Worm (Caenorhabditis elegans) whole organism, late embryonic: ENCODE measurements around the gene pigg-1.
A peak's percentile ranks its signal among the peaks of the same experiment; 100 is the strongest.

Experiments
- C38D4.7 ChIP-seq: fragments of 200-800 bp; sonication (Bioruptor generic); optimal IDR thresholded peaks from 2 replicates; lab custom pipeline; 2018; ENCODE audit warnings: mild to moderate bottlenecking, missing genetic modification characterization, moderate library complexity, missing compliant biosample characterization
- F13H6.1 ChIP-seq: sonication (generic microtip); optimal IDR thresholded peaks from 2 replicates; lab custom pipeline; 2016; ENCODE audit warnings: missing genetic modification characterization, missing compliant biosample characterization
- K02D7.2 ChIP-seq: sonication (generic microtip); optimal IDR thresholded peaks from 2 replicates; lab custom pipeline; 2017; ENCODE audit warnings: mild to moderate bottlenecking, missing genetic modification characterization, missing compliant biosample characterization
- K09A11.1 ChIP-seq: sonication (generic microtip); optimal IDR thresholded peaks from 2 replicates; lab custom pipeline; 2017; ENCODE audit warnings: antibody characterized with exemption, mild to moderate bottlenecking, missing genetic modification characterization, missing compliant biosample characterization; ENCODE audit not compliant: insufficient read depth
- T23F11.4 ChIP-seq: fragments of 200-800 bp; sonication (Bioruptor generic); optimal IDR thresholded peaks from 2 replicates; lab custom pipeline; 2018; ENCODE audit warnings: mild to moderate bottlenecking, missing genetic modification characterization, missing compliant biosample characterization
- ceh-18 ChIP-seq: sonication (generic microtip); optimal IDR thresholded peaks from 2 replicates; lab custom pipeline; 2016; ENCODE audit warnings: missing genetic modification characterization, missing compliant biosample characterization
- ceh-22 ChIP-seq: sonication (generic microtip); optimal IDR thresholded peaks from 2 replicates; lab custom pipeline; 2017; ENCODE audit warnings: missing biosample characterization, missing genetic modification characterization
- ceh-30 ChIP-seq: fragments of 150-350 bp; optimal IDR thresholded peaks from 2 replicates; lab custom pipeline; 2014; ENCODE audit warnings: missing biosample characterization, missing genetic modification characterization
- ceh-45 ChIP-seq: fragments of 200-800 bp; sonication (Bioruptor generic); IDR thresholded peaks from 2 replicates; pipeline ENCODE4 v1.3.6; 2022; ENCODE audit warnings: missing genetic modification reagents, missing genetic modification characterization, missing compliant biosample characterization
- ceh-9 ChIP-seq: sonication (generic microtip); optimal IDR thresholded peaks from 2 replicates; lab custom pipeline; 2016; ENCODE audit warnings: mild to moderate bottlenecking, missing genetic modification characterization, inconsistent platforms, missing compliant biosample characterization
- elt-4 ChIP-seq: sonication (generic microtip); optimal IDR thresholded peaks from 2 replicates; lab custom pipeline; 2016; ENCODE audit warnings: missing genetic modification characterization, missing compliant biosample characterization
- ets-4 ChIP-seq: sonication (generic microtip); optimal IDR thresholded peaks from 2 replicates; lab custom pipeline; 2016; ENCODE audit warnings: missing genetic modification characterization, missing compliant biosample characterization
- eyg-1 ChIP-seq: sonication (generic microtip); optimal IDR thresholded peaks from 2 replicates; lab custom pipeline; 2016; ENCODE audit warnings: missing genotype, missing genetic modification characterization, missing compliant biosample characterization
- fkh-10 ChIP-seq: fragments of 150-350 bp; optimal IDR thresholded peaks from 2 replicates; lab custom pipeline; 2014; ENCODE audit warnings: missing biosample characterization, missing genetic modification reagents, missing genetic modification characterization
- fkh-6 ChIP-seq: sonication (generic microtip); optimal IDR thresholded peaks from 2 replicates; lab custom pipeline; 2016; ENCODE audit warnings: missing genetic modification characterization, missing compliant biosample characterization
- hlh-13 ChIP-seq: fragments of 200-800 bp; sonication (Bioruptor generic); optimal IDR thresholded peaks from 2 replicates; lab custom pipeline; 2018; ENCODE audit warnings: mild to moderate bottlenecking, missing genetic modification characterization, missing compliant biosample characterization
- hlh-30 ChIP-seq: sonication (generic microtip); optimal IDR thresholded peaks from 2 replicates; lab custom pipeline; 2017; ENCODE audit warnings: antibody characterized with exemption, missing genetic modification characterization, missing compliant biosample characterization; ENCODE audit not compliant: insufficient read depth
- hlh-8 ChIP-seq: sonication (generic microtip); optimal IDR thresholded peaks from 2 replicates; lab custom pipeline; 2016; ENCODE audit warnings: missing genotype, missing genetic modification characterization, missing compliant biosample characterization
- mec-3 ChIP-seq: sonication (generic microtip); optimal IDR thresholded peaks from 2 replicates; lab custom pipeline; 2016; ENCODE audit warnings: borderline replicate concordance, missing genetic modification characterization, missing compliant biosample characterization
- odd-2 ChIP-seq: sonication (generic microtip); optimal IDR thresholded peaks from 2 replicates; lab custom pipeline; 2017; ENCODE audit warnings: antibody characterized with exemption, mild to moderate bottlenecking, missing genetic modification characterization, missing compliant biosample characterization
- pax-1 ChIP-seq: fragments of 150-350 bp; optimal IDR thresholded peaks from 2 replicates; lab custom pipeline; 2014; ENCODE audit warnings: missing biosample characterization, missing genetic modification characterization
- pros-1 ChIP-seq: fragments of 150-350 bp; optimal IDR thresholded peaks from 2 replicates; lab custom pipeline; 2014; ENCODE audit warnings: missing biosample characterization, missing genetic modification reagents, missing genetic modification characterization
- sdc-2 ChIP-seq: sonication (generic microtip); optimal IDR thresholded peaks from 2 replicates; lab custom pipeline; 2016; ENCODE audit warnings: missing genotype, missing genetic modification characterization, missing compliant biosample characterization
- sox-2 ChIP-seq: fragments of 200-800 bp; sonication (Bioruptor generic); IDR thresholded peaks from 2 replicates; pipeline ENCODE4 v1.3.6; 2022; ENCODE audit warnings: missing genetic modification reagents, missing genetic modification characterization, missing compliant biosample characterization
- sox-4 ChIP-seq: sonication (generic microtip); optimal IDR thresholded peaks from 2 replicates; lab custom pipeline; 2017; ENCODE audit warnings: mild to moderate bottlenecking, missing genetic modification characterization, inconsistent platforms, missing compliant biosample characterization
- syd-9 ChIP-seq: sonication (generic microtip); optimal IDR thresholded peaks from 2 replicates; lab custom pipeline; 2016; ENCODE audit warnings: mild to moderate bottlenecking, missing genetic modification characterization, moderate library complexity, missing compliant biosample characterization
- tbx-2 ChIP-seq: sonication (generic microtip); optimal IDR thresholded peaks from 2 replicates; lab custom pipeline; 2016; ENCODE audit warnings: missing genetic modification characterization, missing compliant biosample characterization
- ttx-3 ChIP-seq: sonication (generic microtip); optimal IDR thresholded peaks from 2 replicates; lab custom pipeline; 2016; ENCODE audit warnings: missing genetic modification reagents, missing genetic modification characterization, missing compliant biosample characterization
- unc-3 ChIP-seq, 2 experiments: fragments of 200-800 bp in 1 of 2; sonication (Bioruptor generic) in 1 of 2; sonication (generic microtip) in 1 of 2; conservative IDR thresholded peaks in 1 of 2; optimal IDR thresholded peaks in 1 of 2; 2 replicates each; pipeline versions ENCODE4 v1.3.6 to Lab custom; 2016 to 2022; ENCODE audit warnings: missing compliant biosample characterization in 2 of 2, missing genetic modification characterization in 2 of 2, missing genetic modification reagents in 1 of 2
- unc-42 ChIP-seq: sonication (generic microtip); optimal IDR thresholded peaks from 2 replicates; lab custom pipeline; 2016; ENCODE audit warnings: missing genotype, missing genetic modification characterization, missing compliant biosample characterization
- unc-55 ChIP-seq: sonication (generic microtip); optimal IDR thresholded peaks from 2 replicates; lab custom pipeline; 2017; ENCODE audit warnings: missing biosample characterization, missing genetic modification reagents, missing genetic modification characterization
- ztf-16 ChIP-seq: sonication (generic microtip); optimal IDR thresholded peaks from 2 replicates; lab custom pipeline; 2017; ENCODE audit warnings: missing genetic modification characterization, missing compliant biosample characterization

pigg-1 gene

DNA sequence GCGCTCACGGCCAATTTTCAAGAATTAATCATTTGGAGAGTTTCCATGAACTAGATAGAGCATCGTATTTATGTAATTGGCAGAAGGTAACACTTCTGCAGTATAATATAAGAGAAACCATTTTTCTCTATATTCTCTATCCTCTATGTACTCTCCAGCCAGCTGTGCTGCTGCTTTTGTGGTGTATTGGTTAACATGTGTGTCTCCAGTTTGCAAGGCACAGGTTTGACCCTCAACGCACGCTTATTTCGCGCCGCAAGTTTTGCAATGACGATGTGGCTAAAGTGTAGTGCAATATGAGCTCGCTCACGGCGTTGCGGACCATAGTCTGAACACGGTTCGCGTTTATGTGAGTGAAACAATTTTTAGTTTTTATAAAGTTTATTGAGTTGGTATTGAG is 53.1 kb downstream of the pigg-1 start (continued):
- peak; percentile 78 for TF ChIP-seq C38D4.7 (GFP tag; lab: Kevin White, UChicago)
- no peak for TF ChIP-seq ceh-22 (tag; lab: Kevin White, UChicago)
- peak; percentile 91 for TF ChIP-seq hlh-8
- TF ChIP-seq sdc-2 (tag; lab: Kevin White, UChicago) = peak; percentile 63
- TF ChIP-seq T23F11.4 (GFP tag; lab: Kevin White, UChicago) = peak; percentile 61
- TF ChIP-seq hlh-30 (tag; lab: Kevin White, UChicago) = peak; percentile 11
- peak; percentile 78 for TF ChIP-seq fkh-6 (tag; lab: Kevin White, UChicago)
- peak; percentile 28 for TF ChIP-seq ceh-30 (tag; lab: Kevin White, UChicago)
- TF ChIP-seq ets-4 = peak; percentile 71
- peak; percentile 74 for TF ChIP-seq sox-2 (GFP tag; lab: Robert Waterston, UW)
- TF ChIP-seq ztf-16 (tag; lab: Kevin White, UChicago) = peak; percentile 75
- peak; percentile 6 for TF ChIP-seq unc-42 (tag; lab: Kevin White, UChicago)
- peak; percentile 54 for TF ChIP-seq K09A11.1
- TF ChIP-seq odd-2 (tag; lab: Kevin White, UChicago) = peak; percentile 23
- peak; percentile 82 for TF ChIP-seq hlh-13 (GFP tag; lab: Kevin White, UChicago)
- TF ChIP-seq mec-3 (tag; lab: Kevin White, UChicago) = no peak
- TF ChIP-seq K02D7.2 (tag; lab: Kevin White, UChicago) = peak; percentile 85
- no peak for TF ChIP-seq fkh-10 (GFP tag; lab: Kevin White, UChicago)
- TF ChIP-seq pax-1 (tag; lab: Kevin White, UChicago) = no peak
- TF ChIP-seq sox-4 (tag; lab: Kevin White, UChicago) = peak; percentile 84
- TF ChIP-seq unc-55 (GFP tag; lab: Kevin White, UChicago) = no peak
- TF ChIP-seq syd-9 (tag; lab: Kevin White, UChicago) = peak; percentile 78
- peak; percentile 76; the same call in 1 of the 2 replicates for TF ChIP-seq ceh-45 (GFP tag; lab: Robert Waterston, UW)
- no peak for TF ChIP-seq elt-4
- TF ChIP-seq pros-1 (tag; lab: Kevin White, UChicago) = no peak
- peak; percentile 83 for TF ChIP-seq eyg-1 (tag; lab: Kevin White, UChicago)
- TF ChIP-seq ceh-18 (tag; lab: Kevin White, UChicago) = peak; percentile 56
- peak; percentile 84 for TF ChIP-seq ttx-3 (tag; lab: Kevin White, UChicago)
- peak; percentile 71; the same call in 1 of the 2 replicates for TF ChIP-seq unc-3 (GFP tag; conservative IDR thresholded peaks at IDR 0.05; lab: Robert Waterston, UW)
- peak; percentile 75 for TF ChIP-seq unc-3 (tag; optimal IDR thresholded peaks at IDR 0.05; lab: Kevin White, UChicago)
- TF ChIP-seq F13H6.1 (tag; lab: Kevin White, UChicago) = peak; percentile 46
- TF ChIP-seq tbx-2 (tag; lab: Kevin White, UChicago) = peak; percentile 88
- peak; percentile 33 for TF ChIP-seq ceh-9 (tag; lab: Kevin White, UChicago)
- TF ChIP-seq, all 69 proteins: peak for 57
